Worm (Caenorhabditis elegans) whole organism, L2 larva: ENCODE measurements around the gene nipi-4.

Source experiments
- snpc-4 ChIP-seq: fragments of 150-350 bp; optimal IDR thresholded peaks from 2 replicates; lab custom pipeline; 2014; ENCODE audit warnings: missing biosample characterization, missing genetic modification characterization
- ztf-4 ChIP-seq: fragments of 150-350 bp; optimal IDR thresholded peaks from 2 replicates; lab custom pipeline; 2014; ENCODE audit warnings: missing biosample characterization, missing genetic modification characterization

ce11 chrV:7837809-7838208 lies 32.8 kb downstream of the nipi-4 start, which contains the start of gene ttr-33:
- TF ChIP-seq ztf-4 (tag; lab: Kevin White, UChicago) = no peak
- no peak for TF ChIP-seq snpc-4 (tag; lab: Kevin White, UChicago)
